Worm (Caenorhabditis elegans): ENCODE measurements around the gene ZK616.2.

The ZK616.2 gene

DNA sequence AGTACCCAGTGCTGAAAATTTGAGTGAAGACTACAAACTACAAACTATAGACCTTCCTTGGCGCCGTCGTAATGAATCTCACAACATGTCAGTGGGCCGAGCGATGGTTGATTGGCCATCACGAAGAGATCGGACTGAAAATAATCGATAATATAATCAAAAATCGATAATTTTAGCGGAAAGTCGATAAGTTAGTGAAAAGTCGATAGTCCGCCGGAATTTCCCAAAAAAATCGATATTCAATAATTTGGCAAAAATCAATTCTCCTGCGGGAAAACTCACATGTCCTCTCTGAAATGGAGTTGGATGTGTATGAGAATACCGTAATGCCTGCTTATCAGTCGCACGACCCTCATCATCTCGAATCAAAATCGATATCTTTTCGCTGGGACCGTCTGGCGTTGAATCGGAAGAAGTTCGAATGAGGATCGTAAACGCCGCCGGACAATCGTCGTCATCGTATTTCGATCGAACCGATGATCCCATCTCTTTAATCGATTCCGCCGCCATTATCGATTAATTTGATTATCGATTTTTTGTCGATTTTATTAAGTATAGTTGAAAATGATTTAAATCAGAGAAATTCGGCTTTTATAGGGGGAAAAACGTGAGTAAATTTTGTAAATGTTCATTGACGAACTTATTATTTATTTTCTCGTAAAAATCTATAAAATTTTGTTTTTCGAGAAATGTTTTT, 14.2 kb downstream of the ZK616.2 start, which contains the start of gene ZK616.8:
Gene ZK616.8 (minus strand): TSS at position 553 of the 697 bp plus-strand sequence.
- TF ChIP-seq ceh-28 (tag; optimal IDR thresholded peaks at IDR 0.05) (peak; percentile 61), nhr-67 (tag; optimal IDR thresholded peaks at IDR 0.05) (no peak)

ce11 chrIV:5415696-5416095, 18.1 kb downstream of the ZK616.2 start, which contains the start of gene spp-7:
spp-7 (minus strand) TSS chrIV:5415796.
- TF ChIP-seq ama-1 (optimal IDR thresholded peaks at IDR 0.05) (no peak), unc-39 (tag; optimal IDR thresholded peaks at IDR 0.05) (no peak), nhr-11 (tag; optimal IDR thresholded peaks at IDR 0.05) (no peak)

DNA sequence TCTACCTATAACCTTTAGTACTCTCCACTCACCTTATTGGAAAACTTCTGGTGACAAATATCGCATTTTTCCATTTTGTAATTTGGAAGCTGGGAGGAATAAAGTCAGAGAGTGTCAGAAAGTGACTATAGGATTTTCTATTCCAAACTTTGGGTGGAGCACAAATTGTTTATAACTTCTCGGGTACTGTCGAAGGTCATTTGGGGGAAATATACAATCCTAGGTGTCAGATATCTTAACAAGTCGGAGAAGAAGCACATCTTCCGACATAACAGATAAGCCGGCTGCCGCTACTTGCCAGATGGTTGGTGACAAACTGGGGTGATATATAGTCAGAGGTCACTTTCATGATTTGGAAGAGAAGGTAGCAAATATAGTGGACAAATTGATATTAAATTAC, 21.5 kb downstream of the ZK616.2 start, which contains the start of gene ehn-3:
Gene ehn-3 (minus strand): TSS at position 101 of the 400 bp plus-strand sequence.
- TF ChIP-seq ztf-11 (tag; optimal IDR thresholded peaks at IDR 0.05) (no peak), mdl-1 (tag; optimal IDR thresholded peaks at IDR 0.05) (no peak)

DNA sequence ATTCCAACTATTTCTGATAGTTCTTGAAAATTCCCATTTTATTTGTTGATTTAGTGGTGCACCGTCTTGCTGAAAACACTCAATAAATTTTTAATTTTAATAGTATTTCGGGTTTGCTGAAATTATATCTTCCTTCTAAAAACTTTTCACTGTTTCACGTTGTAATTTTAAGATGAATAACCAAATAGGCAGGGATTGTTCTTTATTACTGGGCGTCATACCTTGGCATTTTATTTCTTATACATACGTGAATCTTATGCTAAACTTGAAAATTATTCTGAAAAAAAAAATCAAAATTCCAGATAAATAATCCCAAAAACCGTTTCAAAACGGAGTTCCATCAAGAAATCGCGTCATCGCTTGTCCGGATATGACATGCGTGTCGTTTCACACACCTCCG, 41.1 kb downstream of the ZK616.2 start, which contains the start of gene mgl-3:
Gene mgl-3 (plus strand): TSS at position 301 of the 400 bp plus-strand sequence.
- TF ChIP-seq sea-2 (GFP tag; optimal IDR thresholded peaks at IDR 0.05) = no peak
- no peak for TF ChIP-seq nhr-76 (tag; optimal IDR thresholded peaks at IDR 0.05)
- no peak for TF ChIP-seq skn-1 (tag; optimal IDR thresholded peaks at IDR 0.05)
- no peak for TF ChIP-seq lin-15B (tag; optimal IDR thresholded peaks at IDR 0.05)
- TF ChIP-seq ceh-9 (tag; optimal IDR thresholded peaks at IDR 0.05) = no peak
- no peak for TF ChIP-seq ztf-4 (tag; optimal IDR thresholded peaks at IDR 0.05)
- TF ChIP-seq fkh-10 (GFP tag; optimal IDR thresholded peaks at IDR 0.05) = no peak
- no peak for TF ChIP-seq egl-27 (tag; optimal IDR thresholded peaks at IDR 0.05)
- TF ChIP-seq nhr-77 (tag; optimal IDR thresholded peaks at IDR 0.05) = no peak
- no peak for TF ChIP-seq fkh-2 (tag; optimal IDR thresholded peaks at IDR 0.05)
- no peak for TF ChIP-seq nhr-237 (tag; optimal IDR thresholded peaks at IDR 0.05)
- no peak for TF ChIP-seq daf-12 (tag; optimal IDR thresholded peaks at IDR 0.05)

Data from whole organism, L3 larva.